Worm (Caenorhabditis elegans): ENCODE data around the gene C17F4.8.
"Not testable (repeated sequence)": the region's sequence is repeated elsewhere in the genome, so short reads cannot be mapped to it uniquely, and the experiment has no call there.

DNA sequence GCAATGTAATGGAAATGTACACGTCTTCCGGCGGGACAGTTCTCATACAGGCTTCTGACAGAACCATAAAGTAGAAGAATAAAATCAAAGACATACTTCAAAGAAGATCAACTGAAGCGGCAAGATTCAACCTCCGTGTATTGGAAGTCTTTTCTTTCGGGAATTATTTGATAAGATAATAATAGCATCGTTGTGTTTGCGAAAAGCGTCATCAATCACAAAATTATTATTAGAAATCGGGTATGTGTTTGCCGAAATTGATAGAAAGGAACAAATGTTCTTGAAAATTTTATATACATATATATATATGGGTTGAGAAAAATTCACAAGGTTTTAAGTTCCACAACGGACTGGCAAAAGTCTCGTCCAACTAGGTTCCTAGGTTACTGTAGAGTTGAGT lies 43.1 kb downstream of the C17F4.8 start, which contains the start of gene Y27F2A.9:
- not testable (repeated sequence) for TF ChIP-seq K09A11.1 (tag; optimal IDR thresholded peaks at IDR 0.05; ENCODE audit: insufficient read depth); pax-1 (tag; optimal IDR thresholded peaks at IDR 0.05); tbx-2 (tag; optimal IDR thresholded peaks at IDR 0.05)

Data from whole organism, late embryonic.